Fruit fly (Drosophila melanogaster): ENCODE data around the gene CG11693.

Gene CG11693

dm6 chr3R:8336012-8336567, 25.5 kb upstream of the CG11693 start:
- no peak for TF ChIP-seq wek (GFP tag; optimal IDR thresholded peaks at IDR 0.05)
- TF ChIP-seq HmgZ (tag; optimal IDR thresholded peaks at IDR 0.05), result no peak
- TF ChIP-seq trem (tag; optimal IDR thresholded peaks at IDR 0.05), result peak; percentile 7
- TF ChIP-seq CG14860 (GFP tag; IDR thresholded peaks at IDR 0.05; ENCODE audit: partially characterized antibody), result no peak
- peak; percentile 44 for TF ChIP-seq CG10979 (tag; optimal IDR thresholded peaks at IDR 0.05)
- no peak for TF ChIP-seq CG10543 (GFP tag; optimal IDR thresholded peaks at IDR 0.05)
- TF ChIP-seq fd3F (GFP tag; optimal IDR thresholded peaks at IDR 0.05), result no peak
- TF ChIP-seq zf30C (GFP tag; optimal IDR thresholded peaks at IDR 0.05), result peak; percentile 74
- no peak for TF ChIP-seq cato (GFP tag; optimal IDR thresholded peaks at IDR 0.05; ENCODE audit: borderline replicate concordance)
- 0 out of 2 replicates have a peak, but pooled peaks have one; percentile 26 for TF ChIP-seq CG31441 (GFP tag; IDR thresholded peaks at IDR 0.05)
- TF ChIP-seq CG4404 (GFP tag; IDR thresholded peaks at IDR 0.05), result peak; percentile 39
- no peak for TF ChIP-seq exex (tag; optimal IDR thresholded peaks at IDR 0.05)
- no peak for TF ChIP-seq CG31388 (GFP tag; optimal IDR thresholded peaks at IDR 0.05)
- no peak for TF ChIP-seq lilli (GFP tag; optimal IDR thresholded peaks at IDR 0.05)
- peak; percentile 34 for TF ChIP-seq grau (tag; optimal IDR thresholded peaks at IDR 0.05)
- TF ChIP-seq CG7839 (tag; optimal IDR thresholded peaks at IDR 0.05), result peak; percentile 13
- no peak for TF ChIP-seq knrl (GFP tag; IDR thresholded peaks at IDR 0.05; ENCODE audit: partially characterized antibody)
- no peak for TF ChIP-seq prd (optimal IDR thresholded peaks at IDR 0.05)
- 0 out of 3 replicates have a peak, but pooled peaks have one; percentile 19 for TF ChIP-seq prd (GFP tag; IDR thresholded peaks at IDR 0.05)
- peak; percentile 41 for TF ChIP-seq nmo (GFP tag; optimal IDR thresholded peaks at IDR 0.05)
- TF ChIP-seq cwo (GFP tag; optimal IDR thresholded peaks at IDR 0.05), result no peak
- peak; percentile 30 for TF ChIP-seq Ssrp (tag; optimal IDR thresholded peaks at IDR 0.05)
- no peak for TF ChIP-seq cas (GFP tag; IDR thresholded peaks at IDR 0.05)
- no peak for TF ChIP-seq CG6272 (GFP tag; IDR thresholded peaks at IDR 0.05)
- TF ChIP-seq CG16863 (GFP tag; optimal IDR thresholded peaks at IDR 0.05), result no peak
- TF ChIP-seq CG32532 (GFP tag; IDR thresholded peaks at IDR 0.05), result no peak
- no peak for TF ChIP-seq Sry-δ (GFP tag; optimal IDR thresholded peaks at IDR 0.05)
- no peak for TF ChIP-seq CG8359 (GFP tag; optimal IDR thresholded peaks at IDR 0.05; ENCODE audit: borderline replicate concordance)
- peak; percentile 38 for TF ChIP-seq CG14710 (tag; optimal IDR thresholded peaks at IDR 0.05)
- TF ChIP-seq CG18262 (tag; optimal IDR thresholded peaks at IDR 0.05), result peak; percentile 51
- TF ChIP-seq CG16815 (GFP tag; optimal IDR thresholded peaks at IDR 0.05), result peak; percentile 33
- TF ChIP-seq wdn (GFP tag; IDR thresholded peaks at IDR 0.05), result no peak
- no peak for TF ChIP-seq HLHmδ (GFP tag; optimal IDR thresholded peaks at IDR 0.05)
- TF ChIP-seq klu (GFP tag; IDR thresholded peaks at IDR 0.05), result no peak
- TF ChIP-seq CG8924 (tag; optimal IDR thresholded peaks at IDR 0.05), result peak; percentile 23
- peak; percentile 79 for TF ChIP-seq sens (GFP tag)
- TF ChIP-seq Myb (GFP tag; optimal IDR thresholded peaks at IDR 0.05), result no peak
- TF ChIP-seq row (GFP tag; IDR thresholded peaks at IDR 0.05), result peak; percentile 30; the same call in 1 of the 3 replicates
- peak in 1 of 3 experiments; percentile 61 for TF ChIP-seq lola (GFP tag; optimal IDR thresholded peaks at IDR 0.05)
- TF ChIP-seq CG13775 (GFP tag; optimal IDR thresholded peaks at IDR 0.05), result peak; percentile 13
- peak; percentile 55 for TF ChIP-seq CG2712 (tag; optimal IDR thresholded peaks at IDR 0.05)
- peak; percentile 45 for TF ChIP-seq CG10267 (tag; optimal IDR thresholded peaks at IDR 0.05)
- TF ChIP-seq fd96Cb (tag; optimal IDR thresholded peaks at IDR 0.05), result peak; percentile 2
- no peak for TF ChIP-seq Hmx (GFP tag; optimal IDR thresholded peaks at IDR 0.05)
- peak; percentile 6 for TF ChIP-seq CG8388 (GFP tag; optimal IDR thresholded peaks at IDR 0.05)
- TF ChIP-seq dmrt11E (tag; optimal IDR thresholded peaks at IDR 0.05), result peak; percentile 65
- TF ChIP-seq CG17829 (tag; optimal IDR thresholded peaks at IDR 0.05), result peak; percentile 48
- TF ChIP-seq CG30431 (GFP tag; optimal IDR thresholded peaks at IDR 0.05), result no peak
- no peak for TF ChIP-seq Sox102F (GFP tag; optimal IDR thresholded peaks at IDR 0.05)

Measured in whole organism, embryonic.